Fruit fly (Drosophila melanogaster): Measurements from ENCODE around the gene CG11555.

CG11555 gene

dm6 chr2L:297480-298284, 24.0 kb downstream of the CG11555 start, which contains the start of gene Pi3K21B (continued):
- TF ChIP-seq Atf6 (GFP tag; IDR thresholded peaks at IDR 0.05) (peak; percentile 82), lilli (GFP tag; optimal IDR thresholded peaks at IDR 0.05) (peak; percentile 95), GATAe (GFP tag; conservative IDR thresholded peaks at IDR 0.05) (no peak), gcm2 (GFP tag; optimal IDR thresholded peaks at IDR 0.05) (peak; percentile 77), Ada2b (GFP tag; IDR thresholded peaks at IDR 0.05) (peak; percentile 79), sisA (GFP tag; IDR thresholded peaks at IDR 0.05) (peak; percentile 91), CG1233 (GFP tag; optimal IDR thresholded peaks at IDR 0.05) (peak; percentile 88), otp (GFP tag; IDR thresholded peaks at IDR 0.05) (peak; percentile 84), schlank (tag; optimal IDR thresholded peaks at IDR 0.05) (peak; percentile 38), CG10979 (tag; optimal IDR thresholded peaks at IDR 0.05) (peak; percentile 80), Adf1 (GFP tag; IDR thresholded peaks at IDR 0.05) (peak; percentile 25; the same call in 1 of the 2 replicates), D19A (tag; optimal IDR thresholded peaks at IDR 0.05) (peak; percentile 78), E2f1 (GFP tag; IDR thresholded peaks at IDR 0.05) (peak; percentile 75), dmrt11E (tag; optimal IDR thresholded peaks at IDR 0.05) (peak; percentile 88), H15 (GFP tag; IDR thresholded peaks at IDR 0.05) (peak; percentile 69), CG10543 (GFP tag; optimal IDR thresholded peaks at IDR 0.05) (peak; percentile 92), so (GFP tag; IDR thresholded peaks at IDR 0.05) (peak; percentile 83), CG14050 (GFP tag; IDR thresholded peaks at IDR 0.05) (peak; percentile 64), D19B (GFP tag; optimal IDR thresholded peaks at IDR 0.05) (peak; percentile 68), CG8290 (GFP tag; optimal IDR thresholded peaks at IDR 0.05) (peak; percentile 86), CG8290 (tag; optimal IDR thresholded peaks at IDR 0.05) (peak in 1 of 2 experiments; percentile 96), zfh2 (GFP tag; optimal IDR thresholded peaks at IDR 0.05) (peak; percentile 96), pb (GFP tag; optimal IDR thresholded peaks at IDR 0.05) (peak; percentile 90), CG2678 (tag; optimal IDR thresholded peaks at IDR 0.05) (peak; percentile 91), cas (GFP tag; IDR thresholded peaks at IDR 0.05) (peak; percentile 30; the same call in 1 of the 2 replicates), Side (GFP tag; optimal IDR thresholded peaks at IDR 0.05) (peak; percentile 88), CG3838 (GFP tag; optimal IDR thresholded peaks at IDR 0.05) (peak; percentile 75), wdn (GFP tag; IDR thresholded peaks at IDR 0.05) (peak; percentile 83), CG5953 (GFP tag; IDR thresholded peaks at IDR 0.05) (peak; percentile 82), Rfx (GFP tag; IDR thresholded peaks at IDR 0.05) (peak; percentile 96), caup (GFP tag; optimal IDR thresholded peaks at IDR 0.05; ENCODE audit: severe bottlenecking) (peak; percentile 91), CG15479 (GFP tag; optimal IDR thresholded peaks at IDR 0.05) (no peak), CG6689 (GFP tag; IDR thresholded peaks at IDR 0.05) (peak; percentile 83), jigr1 (GFP tag; IDR thresholded peaks at IDR 0.05) (peak; percentile 72; the same call in 2 of the 3 replicates), salm (tag; optimal IDR thresholded peaks at IDR 0.05) (peak; percentile 60), unpg (GFP tag; optimal IDR thresholded peaks at IDR 0.05) (peak; percentile 88), Dek (tag; optimal IDR thresholded peaks at IDR 0.05) (peak; percentile 91), CG7928 (GFP tag; optimal IDR thresholded peaks at IDR 0.05) (peak; percentile 99), Optix (GFP tag; IDR thresholded peaks at IDR 0.05) (peak; percentile 59; the same call in 1 of the 3 replicates), inv (GFP tag; IDR thresholded peaks at IDR 0.05; ENCODE audit: partially characterized antibody) (no peak), CG9932 (GFP tag; IDR thresholded peaks at IDR 0.05) (peak; percentile 97), Bgb (GFP tag; IDR thresholded peaks at IDR 0.05; ENCODE audit: partially characterized antibody) (peak; percentile 26; the same call in 1 of the 2 replicates), CG2116 (GFP tag; optimal IDR thresholded peaks at IDR 0.05) (peak; percentile 81), pzg (GFP tag; optimal IDR thresholded peaks at IDR 0.05) (peak; percentile 78), peb (GFP tag; IDR thresholded peaks at IDR 0.05) (peak; percentile 70), wor (GFP tag; IDR thresholded peaks at IDR 0.05) (peak; percentile 75), pum (GFP tag; optimal IDR thresholded peaks at IDR 0.05) (peak; percentile 93), Blimp-1 (GFP tag; optimal IDR thresholded peaks at IDR 0.05) (peak; percentile 87), hkb (optimal IDR thresholded peaks at IDR 0.05) (peak; percentile 40), hkb (GFP tag; IDR thresholded peaks at IDR 0.05) (peak; percentile 82)
